Fruit fly (Drosophila melanogaster): ENCODE results near the gene Alg14.

The Alg14 gene

dm6 chrX:15482236-15482660 lies 10.3 kb downstream of the Alg14 start, which contains the start of gene CG6340 (continued):
- no peak for TF ChIP-seq salr (GFP tag; optimal IDR thresholded peaks at IDR 0.05)
- TF ChIP-seq CG6163 (GFP tag; IDR thresholded peaks at IDR 0.05): 0 out of 3 replicates have a peak, but pooled peaks have one; percentile 25
- no peak for TF ChIP-seq Blimp-1 (GFP tag; optimal IDR thresholded peaks at IDR 0.05)
- no peak for TF ChIP-seq Eip78C (GFP tag)
- TF ChIP-seq Hr38 (GFP tag; optimal IDR thresholded peaks at IDR 0.05): no peak
- peak; percentile 18 for TF ChIP-seq CG6854 (GFP tag; optimal IDR thresholded peaks at IDR 0.05)
- TF ChIP-seq ss (GFP tag; optimal IDR thresholded peaks at IDR 0.05): peak; percentile 36 to 66
- no peak for TF ChIP-seq CG9139 (GFP tag; optimal IDR thresholded peaks at IDR 0.05)
- no peak for TF ChIP-seq CG11294 (GFP tag; IDR thresholded peaks at IDR 0.05)
- TF ChIP-seq Ets96B (tag; optimal IDR thresholded peaks at IDR 0.05): peak; percentile 13
- TF ChIP-seq CG8119 (GFP tag; IDR thresholded peaks at IDR 0.05): no peak
- no peak for TF ChIP-seq CG16779 (tag; optimal IDR thresholded peaks at IDR 0.05)
- no peak for TF ChIP-seq CG31627 (GFP tag; optimal IDR thresholded peaks at IDR 0.05)

- TF ChIP-seq CG6854 (GFP tag; optimal IDR thresholded peaks at IDR 0.05): no peak
- peak; percentile 28 for TF ChIP-seq Eip78C (GFP tag)
Measured at dm6 chrX:15483010-15483802, 11.2 kb downstream of the Alg14 start.

dm6 chrX:15484451-15485032 lies 12.6 kb downstream of the Alg14 start:
- no peak for TF ChIP-seq achi (GFP tag; optimal IDR thresholded peaks at IDR 0.05)
- no peak for TF ChIP-seq Ets21C (GFP tag; optimal IDR thresholded peaks at IDR 0.05)
- TF ChIP-seq Eip78C (GFP tag): peak; percentile 11
- TF ChIP-seq CG16779 (tag; optimal IDR thresholded peaks at IDR 0.05): no peak
- no peak for TF ChIP-seq CG6276 (GFP tag; optimal IDR thresholded peaks at IDR 0.05)
- TF ChIP-seq Hr38 (GFP tag; optimal IDR thresholded peaks at IDR 0.05): no peak
- TF ChIP-seq vri (GFP tag; optimal IDR thresholded peaks at IDR 0.05): no peak

dm6 chrX:15486682-15487081 lies 14.7 kb downstream of the Alg14 start, which contains the start of gene Gmap:
Gene Gmap (plus strand): TSS chrX:15486922.
- TF ChIP-seq Eip78C (GFP tag): peak; percentile 22
- TF ChIP-seq Eip75B (GFP tag; optimal IDR thresholded peaks at IDR 0.05): no peak

- TF ChIP-seq dsx (GFP tag; optimal IDR thresholded peaks at IDR 0.05; ENCODE audit: poor library complexity, severe bottlenecking): no peak
- TF ChIP-seq CG8319 (GFP tag; optimal IDR thresholded peaks at IDR 0.05): no peak
- no peak for TF ChIP-seq ss (GFP tag; optimal IDR thresholded peaks at IDR 0.05)
- no peak for TF ChIP-seq CG6163 (GFP tag; IDR thresholded peaks at IDR 0.05)
- no peak for TF ChIP-seq acj6 (GFP tag; optimal IDR thresholded peaks at IDR 0.05)
- TF ChIP-seq CG6792 (GFP tag; optimal IDR thresholded peaks at IDR 0.05): no peak
- no peak for TF ChIP-seq Sox102F (GFP tag; optimal IDR thresholded peaks at IDR 0.05)
- no peak for TF ChIP-seq CG10631 (GFP tag; optimal IDR thresholded peaks at IDR 0.05)
- TF ChIP-seq CG16779 (tag; optimal IDR thresholded peaks at IDR 0.05): no peak
- no peak for TF ChIP-seq CG8119 (GFP tag; IDR thresholded peaks at IDR 0.05)
- TF ChIP-seq CG32006 (GFP tag; optimal IDR thresholded peaks at IDR 0.05): no peak
- no peak for TF ChIP-seq Ets96B (tag; optimal IDR thresholded peaks at IDR 0.05)
- no peak for TF ChIP-seq CG6276 (GFP tag; optimal IDR thresholded peaks at IDR 0.05)
- no peak for TF ChIP-seq cyc (GFP tag; optimal IDR thresholded peaks at IDR 0.05)
- TF ChIP-seq Smox (GFP tag; optimal IDR thresholded peaks at IDR 0.05): no peak
- no peak for TF ChIP-seq CG6854 (GFP tag; optimal IDR thresholded peaks at IDR 0.05)
- TF ChIP-seq CG31627 (GFP tag; optimal IDR thresholded peaks at IDR 0.05): no peak
- TF ChIP-seq dac (GFP tag; optimal IDR thresholded peaks at IDR 0.05): no peak
Measured at dm6 chrX:15490519-15490918, 18.6 kb downstream of the Alg14 start.

All from whole organism, prepupa.